Worm (Caenorhabditis elegans): ENCODE data around the gene del-1.

del-1 gene

ce11 chrX:14255031-14255430, 12.8 kb upstream of the del-1 start, which contains the start of gene E02H4.5:
Gene E02H4.5, minus strand, starts transcription at chrX:14255131.
- TF ChIP-seq aptf-2 (GFP tag; conservative IDR thresholded peaks at IDR 0.05): no peak
- no peak for TF ChIP-seq nhr-179 (tag; optimal IDR thresholded peaks at IDR 0.05)
- no peak for TF ChIP-seq die-1 (tag; optimal IDR thresholded peaks at IDR 0.05)
- TF ChIP-seq ztf-3 (GFP tag; optimal IDR thresholded peaks at IDR 0.05): no peak
- no peak for TF ChIP-seq him-1 (tag; optimal IDR thresholded peaks at IDR 0.05)
- TF ChIP-seq nhr-27 (tag; optimal IDR thresholded peaks at IDR 0.05): no peak
- no peak for TF ChIP-seq madf-6 (GFP tag; IDR thresholded peaks at IDR 0.05)
- no peak for TF ChIP-seq rpc-1 (optimal IDR thresholded peaks at IDR 0.05)
- no peak for TF ChIP-seq rpc-1 (tag; optimal IDR thresholded peaks at IDR 0.05)
- no peak for TF ChIP-seq lir-1 (GFP tag; conservative IDR thresholded peaks at IDR 0.05)
- no peak for TF ChIP-seq dpff-1 (tag; optimal IDR thresholded peaks at IDR 0.05)
- no peak for TF ChIP-seq hmg-20 (GFP tag; IDR thresholded peaks at IDR 0.05)
- no peak for TF ChIP-seq ztf-25 (GFP tag; IDR thresholded peaks at IDR 0.05)
- TF ChIP-seq unc-62 (GFP tag; optimal IDR thresholded peaks at IDR 0.05): no peak
- no peak for TF ChIP-seq mel-28 (tag; optimal IDR thresholded peaks at IDR 0.05; ENCODE audit: borderline replicate concordance)

ce11 chrX:14255973-14256372, 11.9 kb upstream of the del-1 start, which contains the start of gene E02H4.7:
Gene E02H4.7, plus strand, starts transcription at chrX:14256273.
- TF ChIP-seq lin-26 (GFP tag; IDR thresholded peaks at IDR 0.05): no peak
- TF ChIP-seq akir-1 (GFP tag; optimal IDR thresholded peaks at IDR 0.05): no peak
- no peak for TF ChIP-seq F10E7.11 (tag; optimal IDR thresholded peaks at IDR 0.05)
- no peak for TF ChIP-seq D2030.7 (GFP tag; IDR thresholded peaks at IDR 0.05)
- TF ChIP-seq let-526 (GFP tag; IDR thresholded peaks at IDR 0.05): no peak
- TF ChIP-seq egl-18 (GFP tag; IDR thresholded peaks at IDR 0.05): no peak
- TF ChIP-seq ztf-6 (GFP tag; IDR thresholded peaks at IDR 0.05): no peak
- TF ChIP-seq bed-2 (GFP tag; IDR thresholded peaks at IDR 0.05): no peak
- no peak for TF ChIP-seq hmg-20 (GFP tag; IDR thresholded peaks at IDR 0.05)
- no peak for TF ChIP-seq snpc-1.1 (tag; optimal IDR thresholded peaks at IDR 0.05; ENCODE audit: insufficient read depth)

ce11 chrX:14257661-14258060, 10.2 kb upstream of the del-1 start, which contains the start of gene E02H4.4:
Gene E02H4.4, plus strand, starts transcription at chrX:14257961.
- no peak for TF ChIP-seq rec-8 (tag; optimal IDR thresholded peaks at IDR 0.05)
- no peak for TF ChIP-seq F22D6.2 (tag; optimal IDR thresholded peaks at IDR 0.05)
- no peak for TF ChIP-seq lsy-27 (tag; optimal IDR thresholded peaks at IDR 0.05; ENCODE audit: borderline replicate concordance, insufficient read depth)
- no peak for TF ChIP-seq rpc-1 (optimal IDR thresholded peaks at IDR 0.05)
- TF ChIP-seq rpc-1 (tag; optimal IDR thresholded peaks at IDR 0.05): no peak

ce11 chrX:14263473-14263872, 4.4 kb upstream of the del-1 start, which contains the start of gene E02H4.8:
Gene E02H4.8, minus strand, starts transcription at chrX:14263573.
- TF ChIP-seq ztf-26 (tag; optimal IDR thresholded peaks at IDR 0.05) (no peak), nhr-27 (tag; optimal IDR thresholded peaks at IDR 0.05) (no peak), egl-18 (GFP tag; IDR thresholded peaks at IDR 0.05) (no peak), F49E8.2 (tag; optimal IDR thresholded peaks at IDR 0.05; ENCODE audit: insufficient read depth) (no peak), nfyb-1 (GFP tag; IDR thresholded peaks at IDR 0.05) (no peak), bed-2 (GFP tag; IDR thresholded peaks at IDR 0.05) (no peak), egrh-3 (GFP tag; IDR thresholded peaks at IDR 0.05) (no peak), sdz-38 (tag; optimal IDR thresholded peaks at IDR 0.05) (no peak), pbrm-1 (GFP tag; IDR thresholded peaks at IDR 0.05) (no peak), aptf-3 (GFP tag; IDR thresholded peaks at IDR 0.05) (no peak), egl-44 (GFP tag; IDR thresholded peaks at IDR 0.05) (no peak)

All from whole organism, young adult.